Worm (Caenorhabditis elegans) whole organism, L4 larva: ENCODE measurements around the gene srxa-2.

ENCODE experiments used
- F10B5.3 ChIP-seq: sonication (generic microtip); optimal IDR thresholded peaks from 2 replicates; lab custom pipeline; 2016; ENCODE audit warnings: mild to moderate bottlenecking, missing genetic modification characterization, missing compliant biosample characterization
- F37D6.2 ChIP-seq: sonication (generic microtip); optimal IDR thresholded peaks from 2 replicates; lab custom pipeline; 2016; ENCODE audit warnings: mild to moderate bottlenecking, missing genetic modification characterization, missing compliant biosample characterization
- F49E8.2 ChIP-seq: sonication (generic microtip); optimal IDR thresholded peaks from 2 replicates; lab custom pipeline; 2016; ENCODE audit warnings: missing compliant biosample characterization, mild to moderate bottlenecking, missing genetic modification characterization, borderline replicate concordance
- R02D3.7 ChIP-seq: fragments of 150-350 bp; sonication (generic microtip); optimal IDR thresholded peaks from 3 replicates; lab custom pipeline; 2014; ENCODE audit warnings: missing biosample characterization, missing genetic modification characterization
- T20F7.1 ChIP-seq: fragments of 200-800 bp; sonication (Bioruptor generic); optimal IDR thresholded peaks from 2 replicates; lab custom pipeline; 2018; ENCODE audit warnings: mild to moderate bottlenecking, missing genetic modification characterization, missing compliant biosample characterization
- T26A8.4 ChIP-seq: fragments of 200-800 bp; sonication (Bioruptor generic); IDR thresholded peaks from 2 replicates; pipeline ENCODE4 v1.3.6; 2022; ENCODE audit warnings: missing genetic modification characterization, missing compliant biosample characterization
- Y48G9A.11 ChIP-seq: fragments of 200-800 bp; sonication (Bioruptor generic); IDR thresholded peaks from 2 replicates; pipeline ENCODE4 v1.3.6; 2022; ENCODE audit warnings: missing genetic modification reagents, missing genetic modification characterization, missing compliant biosample characterization
- aha-1 ChIP-seq: fragments of 150-350 bp; peaks from one replicate; lab custom pipeline; 2014; ENCODE audit warnings: missing biosample characterization, missing genetic modification characterization
- ama-1 ChIP-seq: fragments of 150-350 bp; optimal IDR thresholded peaks from 2 replicates; lab custom pipeline; 2014; ENCODE audit warnings: inconsistent platforms, mixed read lengths
- attf-4 ChIP-seq: sonication (generic microtip); optimal IDR thresholded peaks from 3 replicates; lab custom pipeline; 2017; ENCODE audit warnings: missing biosample characterization, missing genetic modification characterization
- ceh-20 ChIP-seq: fragments of 200-800 bp; sonication (Bioruptor generic); IDR thresholded peaks from 2 replicates; pipeline ENCODE4 v1.3.6; 2022; ENCODE audit warnings: missing genetic modification reagents, missing genetic modification characterization, missing compliant biosample characterization
- ceh-28 ChIP-seq: fragments of 150-350 bp; optimal IDR thresholded peaks from 2 replicates; lab custom pipeline; 2014; ENCODE audit warnings: missing biosample characterization, missing genetic modification reagents, missing genetic modification characterization
- ceh-44 ChIP-seq: fragments of 200-800 bp; sonication (Bioruptor generic); IDR thresholded peaks from 2 replicates; pipeline ENCODE4 v1.3.6; 2022; ENCODE audit warnings: missing genetic modification reagents, missing genetic modification characterization, missing compliant biosample characterization
- ceh-62 ChIP-seq: sonication (generic microtip); optimal IDR thresholded peaks from 2 replicates; lab custom pipeline; 2017; ENCODE audit warnings: missing biosample characterization, missing genetic modification characterization
- cey-2 ChIP-seq: sonication (generic microtip); optimal IDR thresholded peaks from 3 replicates; lab custom pipeline; 2017; ENCODE audit warnings: missing genetic modification characterization, mild to moderate bottlenecking, missing compliant biosample characterization, antibody characterized with exemption, borderline replicate concordance; ENCODE audit not compliant: insufficient read depth
- duxl-1 ChIP-seq: sonication (generic microtip); optimal IDR thresholded peaks from 2 replicates; lab custom pipeline; 2016; ENCODE audit warnings: mild to moderate bottlenecking, missing genetic modification characterization, moderate library complexity, missing compliant biosample characterization; ENCODE audit not compliant: poor library complexity
- dve-1 ChIP-seq: sonication (generic microtip); optimal IDR thresholded peaks from 2 replicates; lab custom pipeline; 2017; ENCODE audit warnings: antibody characterized with exemption, mild to moderate bottlenecking, missing genetic modification characterization, missing compliant biosample characterization; ENCODE audit not compliant: insufficient read depth
- gei-8 ChIP-seq: fragments of 200-800 bp; sonication (Bioruptor generic); optimal IDR thresholded peaks from 2 replicates; lab custom pipeline; 2018; ENCODE audit warnings: mild to moderate bottlenecking, missing genetic modification characterization, missing compliant biosample characterization
- hlh-11 ChIP-seq: fragments of 200-800 bp; sonication (Bioruptor generic); optimal IDR thresholded peaks from 2 replicates; lab custom pipeline; 2018; ENCODE audit warnings: mild to moderate bottlenecking, missing genetic modification characterization, missing compliant biosample characterization
- hlh-30 ChIP-seq: sonication (generic microtip); optimal IDR thresholded peaks from 2 replicates; lab custom pipeline; 2017; ENCODE audit warnings: antibody characterized with exemption, mild to moderate bottlenecking, missing genetic modification characterization, missing compliant biosample characterization; ENCODE audit not compliant: insufficient read depth
- hmg-1.1 ChIP-seq: fragments of 200-800 bp; sonication (Bioruptor generic); IDR thresholded peaks from 2 replicates; pipeline ENCODE4 v1.3.6; 2022; ENCODE audit warnings: missing genetic modification reagents, missing genetic modification characterization, missing compliant biosample characterization
- lin-1 ChIP-seq: fragments of 200-800 bp; sonication (Bioruptor generic); IDR thresholded peaks from 2 replicates; pipeline ENCODE4 v1.3.6; 2022; ENCODE audit warnings: missing genetic modification reagents, missing genetic modification characterization, missing compliant biosample characterization
- lin-13 ChIP-seq: fragments of 150-350 bp; optimal IDR thresholded peaks from 2 replicates; lab custom pipeline; 2014; ENCODE audit warnings: missing biosample characterization, missing genetic modification reagents, missing genetic modification characterization
- lin-15B ChIP-seq: fragments of 150-350 bp; sonication (generic microtip); optimal IDR thresholded peaks from 3 replicates; lab custom pipeline; 2014; ENCODE audit warnings: missing biosample characterization, missing genetic modification characterization
- lin-29 ChIP-seq: fragments of 200-800 bp; sonication (Bioruptor generic); IDR thresholded peaks from 2 replicates; pipeline ENCODE4 v1.3.6; 2022; ENCODE audit warnings: missing genetic modification reagents, missing genetic modification characterization, missing compliant biosample characterization
- lin-38 ChIP-seq: fragments of 200-800 bp; sonication (Bioruptor generic); IDR thresholded peaks from 2 replicates; pipeline ENCODE4 v1.3.6; 2022; ENCODE audit warnings: missing genetic modification reagents, missing genetic modification characterization, missing compliant biosample characterization
- lin-39 ChIP-seq: fragments of 150-350 bp; optimal IDR thresholded peaks from 2 replicates; lab custom pipeline; 2014; ENCODE audit warnings: missing biosample characterization, missing genetic modification reagents, missing genetic modification characterization
- mdl-1 ChIP-seq, 2 experiments: fragments of 150-350 bp in 1 of 2; sonication (generic microtip) in 1 of 2; optimal IDR thresholded peaks; 2 replicates each; lab custom pipeline; 2014 to 2017; ENCODE audit warnings: missing biosample characterization in 2 of 2, missing genetic modification characterization in 2 of 2
- mdt-29 ChIP-seq: fragments of 200-800 bp; sonication (Bioruptor generic); IDR thresholded peaks from 2 replicates; pipeline ENCODE4 v1.3.6; 2022; ENCODE audit warnings: missing genetic modification reagents, missing genetic modification characterization, missing compliant biosample characterization
- mes-2 ChIP-seq: sonication (generic microtip); optimal IDR thresholded peaks from 2 replicates; lab custom pipeline; 2016; ENCODE audit warnings: missing genotype, mild to moderate bottlenecking, missing genetic modification characterization, missing compliant biosample characterization; ENCODE audit not compliant: poor library complexity, severe bottlenecking
- nhr-25 ChIP-seq: sonication (generic microtip); optimal IDR thresholded peaks from 2 replicates; lab custom pipeline; 2017; ENCODE audit warnings: missing genetic modification characterization, mild to moderate bottlenecking, missing compliant biosample characterization, antibody characterized with exemption, moderate library complexity, borderline replicate concordance; ENCODE audit not compliant: insufficient read depth
- nhr-28 ChIP-seq: fragments of 150-350 bp; optimal IDR thresholded peaks from 2 replicates; lab custom pipeline; 2014; ENCODE audit warnings: missing biosample characterization, missing genetic modification characterization
- nhr-41 ChIP-seq: fragments of 200-800 bp; sonication (Bioruptor generic); IDR thresholded peaks from 2 replicates; pipeline ENCODE4 v1.3.6; 2022; ENCODE audit warnings: missing genetic modification reagents, missing genetic modification characterization, missing compliant biosample characterization
- nhr-42 ChIP-seq: fragments of 200-800 bp; sonication (Bioruptor generic); IDR thresholded peaks from 2 replicates; pipeline ENCODE4 v1.3.6; 2022; ENCODE audit warnings: missing genetic modification characterization, missing compliant biosample characterization
- nhr-48 ChIP-seq: sonication (generic microtip); optimal IDR thresholded peaks from 2 replicates; lab custom pipeline; 2016; ENCODE audit warnings: mild to moderate bottlenecking, missing genetic modification characterization, missing compliant biosample characterization
- pha-4 ChIP-seq, 2 experiments: fragments of 150-350 bp in 1 of 2; fragments of 200-800 bp in 1 of 2; sonication (Bioruptor generic) in 1 of 2; IDR thresholded peaks in 1 of 2; optimal IDR thresholded peaks in 1 of 2; 2 replicates each; pipeline versions ENCODE4 v1.3.6 to Lab custom; 2014 to 2022; ENCODE audit warnings: missing genetic modification characterization in 2 of 2, missing genetic modification reagents in 2 of 2, missing biosample characterization in 1 of 2, missing compliant biosample characterization in 1 of 2
- pqm-1 ChIP-seq: sonication (generic microtip); optimal IDR thresholded peaks from 2 replicates; lab custom pipeline; 2017; ENCODE audit warnings: missing biosample characterization, missing genetic modification characterization
- rbr-2 ChIP-seq: sonication (generic microtip); optimal IDR thresholded peaks from 2 replicates; lab custom pipeline; 2016; ENCODE audit warnings: missing genotype, missing genetic modification characterization, missing compliant biosample characterization
- saeg-2 ChIP-seq: fragments of 200-800 bp; sonication (Bioruptor generic); IDR thresholded peaks from 2 replicates; pipeline ENCODE4 v1.3.6; 2022; ENCODE audit warnings: missing genetic modification reagents, missing genetic modification characterization, missing compliant biosample characterization
- sdz-12 ChIP-seq: fragments of 200-800 bp; sonication (Bioruptor generic); optimal IDR thresholded peaks from 2 replicates; lab custom pipeline; 2018; ENCODE audit warnings: mild to moderate bottlenecking, missing genetic modification characterization, missing compliant biosample characterization
- set-16 ChIP-seq: fragments of 200-800 bp; sonication (Bioruptor generic); IDR thresholded peaks from 2 replicates; pipeline ENCODE4 v1.3.6; 2022; ENCODE audit warnings: missing genetic modification reagents, missing genetic modification characterization, missing compliant biosample characterization
- skn-1 ChIP-seq: fragments of 150-350 bp; optimal IDR thresholded peaks from 2 replicates; lab custom pipeline; 2014; ENCODE audit warnings: missing biosample characterization, missing genetic modification characterization
- spr-3 ChIP-seq: fragments of 200-800 bp; sonication (Bioruptor generic); optimal IDR thresholded peaks from 2 replicates; lab custom pipeline; 2018; ENCODE audit warnings: mild to moderate bottlenecking, missing genetic modification characterization, missing compliant biosample characterization
- unc-39 ChIP-seq: sonication (generic microtip); optimal IDR thresholded peaks from 2 replicates; lab custom pipeline; 2017; ENCODE audit warnings: missing biosample characterization, missing genetic modification characterization

srxa-2 gene

DNA sequence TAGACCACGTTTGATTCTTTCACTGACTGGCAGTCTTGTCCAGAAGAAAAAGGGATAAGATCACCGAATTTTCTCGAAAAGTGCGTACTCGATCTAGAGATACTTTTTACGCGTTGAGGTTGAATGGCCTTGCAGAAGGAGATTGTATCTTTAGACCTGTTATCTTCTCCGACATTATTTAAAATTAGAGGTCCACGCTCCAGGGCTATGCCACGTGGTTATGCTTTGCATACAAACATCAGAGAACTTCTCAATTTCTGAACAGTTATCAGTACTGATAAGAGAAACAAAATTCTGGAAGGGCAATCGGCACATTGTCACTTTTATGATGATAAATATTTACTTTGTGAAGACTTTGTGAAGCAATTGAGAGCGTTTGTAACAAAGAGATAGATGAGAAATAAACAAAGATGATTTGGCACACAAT, 18.9 kb downstream of the srxa-2 start (continued):
- TF ChIP-seq spr-3 (GFP tag; lab: Kevin White, UChicago) (peak; percentile 5), lin-38 (GFP tag; lab: Robert Waterston, UW) (peak; percentile 56)

DNA sequence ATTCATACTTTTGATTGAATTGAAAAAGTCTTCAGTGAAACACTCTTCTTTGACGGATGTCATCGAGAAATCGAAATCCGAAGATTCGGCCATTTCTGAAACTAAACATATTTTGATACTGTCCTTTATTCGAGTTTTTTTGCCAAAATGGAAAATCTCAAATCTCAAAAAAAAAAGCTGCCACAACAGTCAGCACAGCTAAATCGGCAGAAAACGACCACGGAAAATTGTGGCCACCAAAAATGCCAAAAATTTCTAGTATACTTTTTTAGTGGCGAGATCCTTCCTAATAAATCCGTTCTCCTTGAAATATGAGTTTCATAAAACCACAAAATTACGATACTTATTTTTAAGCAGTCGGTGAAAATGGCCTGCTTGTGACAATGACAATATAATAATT, 20.7 kb downstream of the srxa-2 start, which contains the start of gene F38E11.9:
Gene F38E11.9 (minus strand): TSS at position 101 of the 400 bp plus-strand sequence.
- TF ChIP-seq pqm-1 (tag; lab: Kevin White, UChicago) (no peak), hmg-1.1 (no peak), rbr-2 (tag; lab: Kevin White, UChicago) (no peak), lin-1 (no peak), mdl-1 (tag; optimal IDR thresholded peaks at IDR 0.05; lab: Kevin White, UChicago) (no peak), aha-1 (tag; lab: Kevin White, UChicago) (no peak), spr-3 (GFP tag; lab: Kevin White, UChicago) (no peak), attf-4 (tag; lab: Kevin White, UChicago) (no peak), Y48G9A.11 (GFP tag; lab: Robert Waterston, UW) (no peak), lin-39 (tag; lab: Kevin White, UChicago) (no peak), duxl-1 (tag; lab: Kevin White, UChicago) (no peak), pha-4 (GFP tag; IDR thresholded peaks at IDR 0.05; lab: Robert Waterston, UW) (no peak), pha-4 (tag; optimal IDR thresholded peaks at IDR 0.05; lab: Kevin White, UChicago) (no peak)

DNA sequence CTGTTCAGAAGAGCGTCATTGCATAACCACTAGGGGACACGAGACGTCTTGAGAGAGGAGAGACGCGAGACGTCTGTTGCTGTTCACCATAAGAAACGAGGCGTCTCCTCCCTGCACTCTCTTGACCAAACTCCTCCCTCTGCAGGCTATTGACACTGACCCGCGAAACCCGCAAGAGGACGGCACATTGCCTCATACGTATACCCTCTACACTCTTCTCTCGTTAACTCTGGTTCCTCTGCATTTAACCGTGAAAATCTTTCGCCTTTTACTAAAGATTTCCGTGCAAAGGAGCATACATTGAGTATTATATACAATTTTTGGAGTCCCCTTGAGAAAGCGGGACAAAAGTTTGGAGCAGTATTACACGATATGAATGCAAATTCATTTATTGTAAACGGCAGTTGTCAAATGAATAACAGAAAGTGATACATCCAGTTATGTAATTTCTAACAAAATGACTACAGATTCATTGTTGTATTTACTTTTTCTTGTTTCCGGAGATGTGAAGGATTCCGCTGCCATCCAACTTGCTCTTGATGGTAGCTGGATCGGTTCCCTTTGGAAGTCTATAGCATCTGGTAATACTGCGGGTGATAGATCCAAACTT, 21.3 kb downstream of the srxa-2 start:
- TF ChIP-seq skn-1 (tag; lab: Kevin White, UChicago) (no peak), ceh-62 (tag; lab: Kevin White, UChicago) (no peak), nhr-28 (peak; percentile 88), R02D3.7 (tag; lab: Kevin White, UChicago) (no peak), nhr-25 (tag; lab: Kevin White, UChicago) (peak; percentile 95), aha-1 (tag; lab: Kevin White, UChicago) (peak; percentile 91), saeg-2 (no peak), F49E8.2 (tag; lab: Kevin White, UChicago) (peak; percentile 86), ceh-28 (tag; lab: Kevin White, UChicago) (no peak), cey-2 (tag; lab: Kevin White, UChicago) (no peak), ama-1 (peak; percentile 99), nhr-48 (tag; lab: Kevin White, UChicago) (peak; percentile 85), lin-39 (tag; lab: Kevin White, UChicago) (no peak), set-16 (GFP tag; lab: Robert Waterston, UW) (no peak; the same call in 1 of the 2 replicates), unc-39 (tag; lab: Kevin White, UChicago) (no peak), F37D6.2 (tag; lab: Kevin White, UChicago) (peak; percentile 81), mes-2 (tag; lab: Kevin White, UChicago) (peak; percentile 88), nhr-42 (GFP tag; lab: Robert Waterston, UW) (peak; percentile 50; the same call in 1 of the 2 replicates), hmg-1.1 (peak; percentile 94), dve-1 (tag; lab: Kevin White, UChicago) (peak; percentile 97), T26A8.4 (GFP tag; lab: Robert Waterston, UW) (peak; percentile 93), ceh-20 (GFP tag; lab: Robert Waterston, UW) (peak; percentile 88), gei-8 (GFP tag; lab: Kevin White, UChicago) (peak; percentile 80), nhr-41 (GFP tag; lab: Robert Waterston, UW) (no peak), lin-13 (GFP tag; lab: Kevin White, UChicago) (peak; percentile 91), F10B5.3 (tag; lab: Kevin White, UChicago) (peak; percentile 81), ceh-44 (GFP tag; lab: Robert Waterston, UW) (0 out of 2 replicates have a peak, but pooled peaks have one; percentile 47), lin-15B (tag; lab: Kevin White, UChicago) (no peak), lin-29 (GFP tag; lab: Robert Waterston, UW) (no peak), mdt-29 (peak; percentile 67; the same call in 1 of the 2 replicates), sdz-12 (GFP tag; lab: Kevin White, UChicago) (no peak), hlh-30 (tag; lab: Kevin White, UChicago) (peak; percentile 90), hlh-11 (tag; lab: Kevin White, UChicago) (peak; percentile 92), T20F7.1 (GFP tag; lab: Kevin White, UChicago) (peak; percentile 87)
